Worm (Caenorhabditis elegans): ENCODE results near the gene hch-1.

The hch-1 gene

DNA sequence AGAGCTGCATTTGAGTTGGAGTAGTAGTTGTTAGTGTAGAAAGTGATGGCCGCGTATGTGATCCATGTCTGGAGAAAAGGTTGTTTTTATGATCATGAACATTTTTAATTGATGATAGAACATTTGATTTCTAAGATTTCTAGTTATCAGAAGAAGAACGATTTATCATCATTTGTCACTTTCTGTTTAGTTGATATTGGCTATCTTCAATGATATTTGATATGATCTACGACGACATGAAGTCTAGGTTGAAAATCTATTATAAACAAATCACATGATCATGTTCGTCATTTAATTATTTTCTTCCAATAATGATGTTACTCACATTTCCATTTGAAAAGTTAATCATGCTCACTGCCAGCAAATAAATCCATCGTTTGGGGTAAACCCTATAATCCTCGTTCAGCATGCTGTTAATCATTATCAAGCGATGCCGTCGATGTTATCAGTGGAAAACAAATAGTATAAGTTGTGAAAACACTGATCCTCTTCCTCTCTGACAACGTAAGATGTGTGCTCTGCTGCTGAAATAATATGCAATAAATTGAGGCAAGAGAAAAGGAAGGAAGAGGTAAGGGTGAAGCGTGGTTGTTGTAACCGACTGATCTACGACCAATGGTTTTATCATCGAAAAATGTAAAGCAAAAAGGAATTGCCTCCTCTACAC lies 37.3 kb upstream of the hch-1 start:
- no peak for TF ChIP-seq ztf-23 (GFP tag; IDR thresholded peaks at IDR 0.05)
- TF ChIP-seq ztf-29 (GFP tag; IDR thresholded peaks at IDR 0.05): no peak
- no peak for TF ChIP-seq T22C8.4 (GFP tag; IDR thresholded peaks at IDR 0.05)
- no peak for TF ChIP-seq ref-1 (GFP tag; conservative IDR thresholded peaks at IDR 0.05)

DNA sequence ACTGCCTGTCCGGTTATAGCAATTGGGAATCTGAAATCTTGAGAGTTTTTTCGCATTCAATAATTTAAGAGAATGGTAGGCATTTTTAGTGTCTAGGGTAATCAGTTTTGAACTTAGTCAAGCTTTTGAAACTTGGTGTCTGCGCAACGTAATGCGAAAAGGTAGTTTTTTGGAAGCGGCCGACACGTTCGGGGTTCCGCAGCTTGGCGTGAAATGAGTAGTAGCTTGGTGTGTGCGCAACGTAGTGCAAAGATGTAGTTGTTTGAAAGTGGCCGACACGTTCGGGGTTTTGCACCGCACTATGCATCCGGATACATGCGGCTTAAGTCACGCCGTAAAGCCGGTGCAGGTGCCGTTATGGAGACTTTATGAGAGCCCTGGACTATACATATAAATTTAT lies 36.4 kb upstream of the hch-1 start:
- TF ChIP-seq tab-1 (GFP tag; IDR thresholded peaks at IDR 0.05) (no peak), ztf-23 (GFP tag; IDR thresholded peaks at IDR 0.05) (no peak), cog-1 (tag; optimal IDR thresholded peaks at IDR 0.05) (no peak), klf-2 (GFP tag; conservative IDR thresholded peaks at IDR 0.05) (no peak), med-1 (GFP tag; optimal IDR thresholded peaks at IDR 0.05; ENCODE audit: insufficient read depth) (no peak), ref-1 (GFP tag; conservative IDR thresholded peaks at IDR 0.05) (no peak), T22C8.4 (GFP tag; IDR thresholded peaks at IDR 0.05) (no peak), flt-1 (GFP tag; IDR thresholded peaks at IDR 0.05) (no peak)

DNA sequence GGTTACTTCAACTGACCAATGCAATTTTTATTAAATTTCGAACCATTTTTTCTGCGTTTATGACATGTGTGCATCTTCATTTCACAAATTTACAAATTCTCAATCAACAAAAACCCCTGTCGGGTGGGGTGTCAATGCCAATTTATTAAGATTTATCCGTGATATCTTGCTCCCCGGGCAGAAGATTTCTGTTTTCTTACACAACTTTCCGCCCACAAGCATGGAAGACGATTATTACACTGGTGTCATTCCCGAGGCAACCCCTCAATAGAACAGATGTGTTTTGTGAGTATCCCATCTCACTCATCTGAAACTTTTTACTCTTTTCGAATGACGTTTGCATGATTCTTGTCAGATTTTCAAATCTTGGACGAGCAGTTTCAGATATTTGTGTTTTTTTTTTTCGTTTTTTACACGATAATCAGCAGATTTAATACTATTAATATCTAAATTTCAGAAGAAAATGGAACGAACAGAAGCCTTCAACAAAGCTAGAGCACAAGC lies 32.1 kb upstream of the hch-1 start, which contains the start of gene F33C8.4:
F33C8.4 (plus strand) TSS at position 454 of the 504 bp plus-strand sequence.
- TF ChIP-seq ztf-23 (GFP tag; IDR thresholded peaks at IDR 0.05) (no peak), cog-1 (tag; optimal IDR thresholded peaks at IDR 0.05) (no peak), klf-2 (GFP tag; conservative IDR thresholded peaks at IDR 0.05) (no peak), flt-1 (GFP tag; IDR thresholded peaks at IDR 0.05) (no peak), tab-1 (GFP tag; IDR thresholded peaks at IDR 0.05) (no peak), ref-1 (GFP tag; conservative IDR thresholded peaks at IDR 0.05) (no peak), ztf-29 (GFP tag; IDR thresholded peaks at IDR 0.05) (no peak), med-1 (GFP tag; optimal IDR thresholded peaks at IDR 0.05; ENCODE audit: insufficient read depth) (no peak), T22C8.4 (GFP tag; IDR thresholded peaks at IDR 0.05) (no peak)

DNA sequence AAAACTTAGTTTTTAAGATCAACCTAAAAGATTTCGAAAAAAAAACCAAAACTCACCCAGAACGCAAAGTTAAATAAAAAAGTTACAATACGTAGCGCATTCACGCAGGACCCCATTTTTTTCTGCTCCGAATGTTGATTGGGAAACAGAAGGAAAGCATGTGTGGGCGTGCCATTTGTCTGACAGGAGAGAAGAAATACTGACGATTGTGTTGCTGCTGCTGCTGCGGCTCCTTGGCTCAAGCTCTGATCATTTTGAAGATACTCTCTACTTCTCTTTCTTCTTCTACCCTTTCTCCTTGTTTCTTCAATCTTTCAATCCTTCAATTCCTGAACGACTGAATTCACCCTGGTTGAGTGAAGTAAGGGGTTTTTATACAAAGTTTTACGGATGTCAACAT lies 29.5 kb upstream of the hch-1 start, which contains the start of gene tsp-8:
tsp-8 (minus strand) TSS at position 185 of the 400 bp plus-strand sequence.
- TF ChIP-seq cog-1 (tag; optimal IDR thresholded peaks at IDR 0.05) (no peak), med-1 (GFP tag; optimal IDR thresholded peaks at IDR 0.05; ENCODE audit: insufficient read depth) (no peak), klf-2 (GFP tag; conservative IDR thresholded peaks at IDR 0.05) (no peak), T22C8.4 (GFP tag; IDR thresholded peaks at IDR 0.05) (no peak), ref-1 (GFP tag; conservative IDR thresholded peaks at IDR 0.05) (no peak), tab-1 (GFP tag; IDR thresholded peaks at IDR 0.05) (no peak), flt-1 (GFP tag; IDR thresholded peaks at IDR 0.05) (no peak), ztf-23 (GFP tag; IDR thresholded peaks at IDR 0.05) (no peak), ztf-29 (GFP tag; IDR thresholded peaks at IDR 0.05) (no peak)

DNA sequence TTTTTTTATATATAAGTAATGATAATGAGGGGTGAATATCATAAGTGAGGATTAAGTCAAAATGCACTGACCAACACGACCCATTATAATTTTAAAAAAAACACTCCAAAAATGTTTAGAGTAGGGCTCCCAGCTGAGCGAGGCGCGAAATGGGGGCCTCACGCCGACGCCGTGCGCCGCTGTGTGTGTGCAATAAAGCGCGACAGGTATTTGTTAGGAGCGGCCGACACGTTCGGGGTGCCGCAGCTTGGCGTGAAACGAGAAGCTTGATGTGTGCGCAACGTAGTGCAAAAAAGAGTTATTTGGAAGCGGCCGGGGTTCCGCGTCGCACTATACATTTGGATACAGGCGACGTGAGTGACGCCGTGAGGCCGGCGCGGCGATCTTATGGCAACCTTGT lies 25.2 kb upstream of the hch-1 start:
- TF ChIP-seq cog-1 (tag; optimal IDR thresholded peaks at IDR 0.05): no peak
- 0 out of 2 replicates have a peak, but pooled peaks have one; percentile 26 for TF ChIP-seq flt-1 (GFP tag; IDR thresholded peaks at IDR 0.05)

DNA sequence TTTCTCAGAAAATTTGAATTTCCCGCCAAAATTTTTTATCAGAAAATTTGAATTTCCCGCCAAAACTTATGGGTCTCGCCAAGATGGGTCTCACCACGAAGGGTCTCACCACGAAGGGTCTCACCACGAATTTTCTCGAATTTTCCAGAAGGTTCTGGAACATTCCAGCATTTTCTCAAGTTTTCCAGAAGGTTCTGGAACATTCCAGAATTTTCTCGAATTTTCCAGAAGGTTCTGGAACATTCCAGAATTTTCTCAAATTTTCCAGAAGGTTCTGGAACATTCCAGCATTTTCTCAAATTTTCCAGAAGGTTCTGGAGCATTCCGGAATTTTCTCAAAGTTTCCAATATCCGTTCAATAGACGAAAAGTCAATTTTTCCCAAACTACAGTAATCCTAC lies 24.4 kb upstream of the hch-1 start:
- TF ChIP-seq flt-1 (GFP tag; IDR thresholded peaks at IDR 0.05): peak; percentile 35; the same call in 1 of the 2 replicates

DNA sequence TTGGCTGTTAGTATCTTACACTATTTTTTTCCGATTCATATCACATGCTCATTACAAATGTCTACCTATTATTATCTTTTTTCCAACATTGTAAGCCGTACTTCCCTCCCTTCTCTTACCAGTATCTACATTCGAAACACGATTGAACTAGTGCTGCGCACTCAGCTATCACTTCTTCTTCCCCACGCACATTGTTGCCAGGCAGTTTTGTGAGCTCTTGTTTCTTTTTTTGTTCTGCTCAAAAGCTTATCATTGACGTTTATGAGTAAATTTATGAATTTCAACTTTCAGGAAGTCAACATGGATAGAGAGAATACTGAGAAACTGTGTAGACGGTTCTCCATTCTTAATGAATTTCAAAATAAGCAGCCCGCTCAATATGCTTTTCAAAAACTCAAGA lies 21.3 kb upstream of the hch-1 start, which contains the start of gene F33C8.2:
F33C8.2 (plus strand) TSS at position 301 of the 400 bp plus-strand sequence.
- TF ChIP-seq flt-1 (GFP tag; IDR thresholded peaks at IDR 0.05): no peak
- no peak for TF ChIP-seq cog-1 (tag; optimal IDR thresholded peaks at IDR 0.05)
- TF ChIP-seq ztf-29 (GFP tag; IDR thresholded peaks at IDR 0.05): no peak

DNA sequence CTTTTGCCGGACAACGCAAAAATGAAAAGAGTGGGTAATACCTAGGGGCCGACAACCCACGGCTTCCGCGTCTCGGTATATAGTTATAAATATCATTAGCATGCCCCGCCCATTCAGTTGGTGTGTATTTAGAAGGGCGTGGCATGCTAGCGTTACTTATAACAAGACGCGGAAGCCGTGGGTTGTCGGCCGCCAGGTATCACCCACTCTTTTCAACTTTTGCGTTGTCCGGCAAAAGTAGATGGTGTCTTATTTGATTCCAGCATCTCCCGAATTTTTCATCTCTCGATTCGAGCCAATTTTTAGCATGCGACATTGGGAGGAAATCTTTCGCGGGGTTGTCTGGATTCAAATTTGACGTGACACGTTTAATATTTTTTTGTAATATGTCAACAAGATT lies 18.0 kb upstream of the hch-1 start:
- TF ChIP-seq med-1 (GFP tag; optimal IDR thresholded peaks at IDR 0.05; ENCODE audit: insufficient read depth): no peak
- TF ChIP-seq flt-1 (GFP tag; IDR thresholded peaks at IDR 0.05): no peak
- TF ChIP-seq ztf-23 (GFP tag; IDR thresholded peaks at IDR 0.05): no peak

DNA sequence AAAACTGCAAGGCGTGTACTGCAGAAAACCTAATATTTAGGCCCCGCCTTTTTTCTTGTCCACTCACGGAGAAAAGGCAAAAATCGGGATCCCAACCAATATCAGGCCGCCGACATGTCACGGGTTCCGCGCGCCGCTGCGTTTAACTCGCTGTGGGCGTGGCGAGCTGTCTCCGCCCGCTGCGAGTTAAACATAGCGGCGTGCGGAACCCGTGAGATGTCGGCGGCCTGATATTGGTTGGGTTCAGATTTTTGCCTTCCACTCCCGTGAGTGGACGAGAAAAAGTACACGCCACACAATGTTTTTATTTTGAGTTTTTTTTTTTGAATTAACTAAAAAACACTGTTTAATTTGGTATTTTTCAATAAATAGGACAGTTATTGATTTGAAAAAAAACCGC lies 15.7 kb upstream of the hch-1 start:
- TF ChIP-seq med-1 (GFP tag; optimal IDR thresholded peaks at IDR 0.05; ENCODE audit: insufficient read depth): no peak

DNA sequence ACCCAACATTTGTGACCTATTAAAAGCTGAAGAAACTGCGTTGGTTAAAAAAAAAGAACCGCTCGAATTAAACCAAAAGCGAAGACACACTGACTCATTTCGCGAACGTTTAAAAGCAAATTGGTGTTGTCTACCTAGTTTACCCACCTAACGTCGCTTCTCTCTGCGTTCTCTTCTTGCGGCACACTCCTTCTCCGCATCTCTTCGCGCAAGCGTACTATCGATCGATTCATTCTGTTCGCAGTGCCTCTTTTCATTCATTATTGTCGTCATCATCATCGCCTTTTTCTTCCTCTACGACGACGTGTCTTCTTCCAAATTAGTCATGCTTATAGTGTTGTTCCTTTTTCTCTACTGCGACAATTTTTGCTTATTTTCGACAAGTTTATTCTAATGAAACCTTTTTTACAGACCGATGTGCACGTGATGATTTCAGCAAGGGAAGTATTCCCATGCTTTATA lies 11.4 kb upstream of the hch-1 start, which contains the start of gene atrn-1:
atrn-1 (plus strand) TSS at position 412 of the 462 bp plus-strand sequence.
- TF ChIP-seq ztf-23 (GFP tag; IDR thresholded peaks at IDR 0.05) (no peak), T22C8.4 (GFP tag; IDR thresholded peaks at IDR 0.05) (peak; percentile 88)

DNA sequence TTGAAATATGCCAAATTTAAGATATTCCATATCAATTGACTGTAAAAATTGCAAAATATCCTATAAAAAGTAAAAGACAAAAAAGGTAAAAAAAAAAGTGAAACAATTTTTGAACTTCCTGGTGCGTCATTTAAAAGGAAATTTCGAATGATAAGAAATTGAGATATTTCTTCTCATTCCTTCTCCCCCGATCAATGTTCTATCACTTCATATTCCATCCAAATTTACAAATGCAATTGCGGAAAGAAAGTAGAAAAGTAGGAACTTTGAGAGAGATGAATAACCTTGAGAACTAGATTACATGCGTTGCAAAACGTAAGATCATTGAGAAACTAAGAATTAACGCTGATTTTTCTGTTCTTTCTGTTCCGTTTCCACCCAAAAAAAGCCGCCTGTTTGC lies 9.8 kb upstream of the hch-1 start:
- TF ChIP-seq ztf-23 (GFP tag; IDR thresholded peaks at IDR 0.05) (no peak), cog-1 (tag; optimal IDR thresholded peaks at IDR 0.05) (no peak), flt-1 (GFP tag; IDR thresholded peaks at IDR 0.05) (no peak), ref-1 (GFP tag; conservative IDR thresholded peaks at IDR 0.05) (no peak), ztf-29 (GFP tag; IDR thresholded peaks at IDR 0.05) (no peak), T22C8.4 (GFP tag; IDR thresholded peaks at IDR 0.05) (no peak)
